Worm (Caenorhabditis elegans) whole organism, L4 larva: ENCODE measurements around the gene C15C8.5.

Experiments
- F26F4.8 ChIP-seq: fragments of 200-800 bp; sonication (Bioruptor generic); conservative IDR thresholded peaks from 2 replicates; pipeline ENCODE4 v1.3.6; 2022; ENCODE audit warnings: missing genetic modification characterization, missing compliant biosample characterization
- ama-1 ChIP-seq: fragments of 150-350 bp; optimal IDR thresholded peaks from 2 replicates; lab custom pipeline; 2014; ENCODE audit warnings: inconsistent platforms, mixed read lengths
- ceh-28 ChIP-seq: fragments of 150-350 bp; optimal IDR thresholded peaks from 2 replicates; lab custom pipeline; 2014; ENCODE audit warnings: missing biosample characterization, missing genetic modification reagents, missing genetic modification characterization
- ceh-82 ChIP-seq: sonication (generic microtip); optimal IDR thresholded peaks from 2 replicates; lab custom pipeline; 2017; ENCODE audit warnings: missing biosample characterization, missing genetic modification characterization
- dmd-9 ChIP-seq: fragments of 200-800 bp; sonication (Bioruptor generic); IDR thresholded peaks from 2 replicates; pipeline ENCODE4 v1.3.6; 2022; ENCODE audit warnings: missing genetic modification reagents, missing genetic modification characterization, missing compliant biosample characterization
- lin-39 ChIP-seq: fragments of 150-350 bp; optimal IDR thresholded peaks from 2 replicates; lab custom pipeline; 2014; ENCODE audit warnings: missing biosample characterization, missing genetic modification reagents, missing genetic modification characterization
- madf-9 ChIP-seq: fragments of 200-800 bp; sonication (Bioruptor generic); conservative IDR thresholded peaks from 2 replicates; pipeline ENCODE4 v1.3.6; 2022; ENCODE audit warnings: missing genetic modification reagents, missing genetic modification characterization, missing compliant biosample characterization
- nhr-11 ChIP-seq: fragments of 150-350 bp; optimal IDR thresholded peaks from 2 replicates; lab custom pipeline; 2014; ENCODE audit warnings: missing biosample characterization, missing genetic modification characterization
- nhr-237 ChIP-seq: sonication (generic microtip); optimal IDR thresholded peaks from 2 replicates; lab custom pipeline; 2017; ENCODE audit warnings: missing biosample characterization, missing genetic modification characterization
- tra-1 ChIP-seq: fragments of 200-800 bp; sonication (Bioruptor generic); IDR thresholded peaks from 2 replicates; pipeline ENCODE4 v1.3.6; 2022; ENCODE audit warnings: missing genetic modification reagents, missing genetic modification characterization, missing compliant biosample characterization

DNA sequence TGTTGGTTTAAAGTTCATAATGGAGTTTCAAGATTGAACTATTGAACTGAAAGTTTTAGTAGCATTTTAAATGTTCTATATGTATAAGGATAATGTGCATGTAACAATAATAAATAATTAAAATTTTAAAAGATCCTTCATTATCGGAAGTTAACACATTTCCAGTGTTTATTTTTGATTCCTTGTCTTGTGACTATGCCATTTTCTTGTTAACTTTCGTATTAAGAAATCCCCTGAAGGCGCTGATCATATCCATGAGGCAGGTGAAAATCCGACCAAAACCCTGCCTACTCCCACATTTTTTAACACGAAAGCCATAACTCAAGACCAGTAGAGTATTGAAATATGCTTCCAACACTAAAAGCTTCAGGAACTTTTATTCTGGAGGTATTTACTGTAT lies 28.1 kb upstream of the C15C8.5 start, which contains the start of gene R11D1.7:
- TF ChIP-seq ceh-28 (tag; lab: Kevin White, UChicago) (no peak), dmd-9 (GFP tag; lab: Robert Waterston, UW) (no peak), ama-1 (lab: Kevin White, UChicago) (no peak), ceh-82 (no peak), madf-9 (GFP tag; lab: Robert Waterston, UW) (no peak), nhr-237 (no peak), F26F4.8 (GFP tag; lab: Robert Waterston, UW) (no peak), lin-39 (tag; lab: Kevin White, UChicago) (no peak), tra-1 (no peak), nhr-11 (tag; lab: Kevin White, UChicago) (no peak)
